Worm (Caenorhabditis elegans) whole organism, midembryonic: ENCODE measurements around the gene sgn-1.

Source experiments
- T22C8.4 ChIP-seq: fragments of 200-800 bp; sonication (Bioruptor generic); IDR thresholded peaks from 2 replicates; pipeline ENCODE4 v1.3.6; 2022; ENCODE audit warnings: missing genetic modification characterization, missing compliant biosample characterization
- cog-1 ChIP-seq: sonication (generic microtip); optimal IDR thresholded peaks from 2 replicates; lab custom pipeline; 2016; ENCODE audit warnings: missing genetic modification characterization, missing compliant biosample characterization
- flt-1 ChIP-seq: fragments of 200-800 bp; sonication (Bioruptor generic); IDR thresholded peaks from 2 replicates; pipeline ENCODE4 v1.3.6; 2022; ENCODE audit warnings: missing genetic modification characterization, missing compliant biosample characterization
- klf-2 ChIP-seq: fragments of 200-800 bp; sonication (Bioruptor generic); conservative IDR thresholded peaks from 2 replicates; pipeline ENCODE4 v1.3.6; 2022; ENCODE audit warnings: missing genetic modification reagents, missing genetic modification characterization, missing compliant biosample characterization
- med-1 ChIP-seq: sonication (generic microtip); optimal IDR thresholded peaks from 2 replicates; lab custom pipeline; 2017; ENCODE audit warnings: missing genetic modification characterization, mild to moderate bottlenecking, missing compliant biosample characterization, antibody characterized with exemption, missing genetic modification reagents; ENCODE audit not compliant: insufficient read depth

ce11 chrII:8741277-8741676, 42.2 kb downstream of the sgn-1 start:
- no peak for TF ChIP-seq med-1 (GFP tag; lab: Kevin White, UChicago)
- TF ChIP-seq flt-1, result no peak
- no peak for TF ChIP-seq T22C8.4 (GFP tag; lab: Robert Waterston, UW)
- no peak for TF ChIP-seq cog-1 (tag; lab: Kevin White, UChicago)
- no peak for TF ChIP-seq klf-2 (GFP tag; lab: Robert Waterston, UW)
